Worm (Caenorhabditis elegans): ENCODE results near the gene sbsp-1.
A peak's percentile ranks its signal among the peaks of the same experiment; 100 is the strongest.

The sbsp-1 gene

ce11 chrIII:10881996-10882395, 49.3 kb downstream of the sbsp-1 start:
- no peak for TF ChIP-seq sma-9 (GFP tag; optimal IDR thresholded peaks at IDR 0.05)
- no peak for TF ChIP-seq sma-9 (tag; optimal IDR thresholded peaks at IDR 0.05)
- TF ChIP-seq C34F6.9 (tag; optimal IDR thresholded peaks at IDR 0.05) = peak; percentile 86
- no peak for TF ChIP-seq Y55F3AM.14 (GFP tag; optimal IDR thresholded peaks at IDR 0.05)
- no peak for TF ChIP-seq mbf-1 (tag; optimal IDR thresholded peaks at IDR 0.05)
- TF ChIP-seq lsy-2 (tag; optimal IDR thresholded peaks at IDR 0.05) = peak; percentile 59 to 84
- peak; percentile 39 for TF ChIP-seq F13H6.1 (tag; optimal IDR thresholded peaks at IDR 0.05)
- TF ChIP-seq zag-1 (tag; optimal IDR thresholded peaks at IDR 0.05) = no peak
- TF ChIP-seq ceh-16 (tag; optimal IDR thresholded peaks at IDR 0.05) = no peak
- TF ChIP-seq lin-13 (GFP tag; optimal IDR thresholded peaks at IDR 0.05) = peak; percentile 62
- TF ChIP-seq alr-1 (tag; optimal IDR thresholded peaks at IDR 0.05) = no peak
- TF ChIP-seq ZK546.5 (tag; optimal IDR thresholded peaks at IDR 0.05) = no peak
- TF ChIP-seq elt-3 (tag; optimal IDR thresholded peaks at IDR 0.05) = no peak
- TF ChIP-seq skn-1 (tag; optimal IDR thresholded peaks at IDR 0.05) = no peak
- TF ChIP-seq unc-62 (GFP tag; optimal IDR thresholded peaks at IDR 0.05) = no peak
- no peak for TF ChIP-seq ztf-4 (tag; optimal IDR thresholded peaks at IDR 0.05)
- TF ChIP-seq sma-3 (GFP tag; optimal IDR thresholded peaks at IDR 0.05) = peak; percentile 82
- peak; percentile 52 for TF ChIP-seq nhr-21 (tag; optimal IDR thresholded peaks at IDR 0.05)
- TF ChIP-seq nhr-11 (tag; optimal IDR thresholded peaks at IDR 0.05) = no peak
- no peak for TF ChIP-seq lin-11 (tag; optimal IDR thresholded peaks at IDR 0.05)
- no peak for TF ChIP-seq aly-2 (tag; optimal IDR thresholded peaks at IDR 0.05)
- TF ChIP-seq nhr-12 (tag; optimal IDR thresholded peaks at IDR 0.05) = no peak
- no peak for TF ChIP-seq sem-4 (tag; optimal IDR thresholded peaks at IDR 0.05)
- peak; percentile 58 for TF ChIP-seq nhr-25 (tag; optimal IDR thresholded peaks at IDR 0.05)
- no peak for TF ChIP-seq dmd-4 (tag; optimal IDR thresholded peaks at IDR 0.05)
- TF ChIP-seq ama-1 (optimal IDR thresholded peaks at IDR 0.05) = no peak
- no peak for TF ChIP-seq R02D3.7 (tag; optimal IDR thresholded peaks at IDR 0.05)
- no peak for TF ChIP-seq unc-39 (tag; optimal IDR thresholded peaks at IDR 0.05)
- TF ChIP-seq ztf-1 (GFP tag; conservative IDR thresholded peaks at IDR 0.05) = no peak
- no peak for TF ChIP-seq fos-1 (tag; optimal IDR thresholded peaks at IDR 0.05)
- TF ChIP-seq unc-55 (GFP tag; optimal IDR thresholded peaks at IDR 0.05) = peak; percentile 82
- no peak for TF ChIP-seq nhr-77 (tag; optimal IDR thresholded peaks at IDR 0.05)
- no peak for TF ChIP-seq elt-1 (tag; optimal IDR thresholded peaks at IDR 0.05)
- TF ChIP-seq mdl-1 (tag; optimal IDR thresholded peaks at IDR 0.05) = no peak
- peak; percentile 60 for TF ChIP-seq crh-2 (tag; optimal IDR thresholded peaks at IDR 0.05)
- TF ChIP-seq lin-39 (tag; optimal IDR thresholded peaks at IDR 0.05) = no peak
- no peak for TF ChIP-seq nhr-23 (tag; optimal IDR thresholded peaks at IDR 0.05)
- no peak for TF ChIP-seq peb-1 (tag; optimal IDR thresholded peaks at IDR 0.05)
- no peak for TF ChIP-seq blmp-1 (tag; optimal IDR thresholded peaks at IDR 0.05; ENCODE audit: insufficient read depth)
- TF ChIP-seq ztf-11 (tag; optimal IDR thresholded peaks at IDR 0.05) = no peak
- no peak for TF ChIP-seq egl-27 (tag; optimal IDR thresholded peaks at IDR 0.05)
- peak; percentile 34 for TF ChIP-seq nhr-129 (tag; optimal IDR thresholded peaks at IDR 0.05)
- no peak for TF ChIP-seq nhr-10 (tag; optimal IDR thresholded peaks at IDR 0.05)
- TF ChIP-seq mab-5 (tag; optimal IDR thresholded peaks at IDR 0.05) = peak; percentile 40
- peak; percentile 24 for TF ChIP-seq snpc-4 (tag; optimal IDR thresholded peaks at IDR 0.05)
- peak; percentile 77 for TF ChIP-seq gmeb-1 (tag; optimal IDR thresholded peaks at IDR 0.05)
- TF ChIP-seq nhr-6 (tag; optimal IDR thresholded peaks at IDR 0.05) = peak; percentile 74
- TF ChIP-seq ceh-82 (tag; optimal IDR thresholded peaks at IDR 0.05) = no peak
- TF ChIP-seq nhr-237 (tag; optimal IDR thresholded peaks at IDR 0.05) = no peak

ce11 chrIII:10888824-10889223, 56.1 kb downstream of the sbsp-1 start:
- TF ChIP-seq nhr-21 (tag; optimal IDR thresholded peaks at IDR 0.05) (no peak), nhr-6 (tag; optimal IDR thresholded peaks at IDR 0.05) (no peak)

Measured in whole organism, L2 larva.